Worm (Caenorhabditis elegans) whole organism, early embryonic: Measurements from ENCODE around the gene fbxc-36.

Experiments used
- B0310.2 ChIP-seq: sonication (generic microtip); optimal IDR thresholded peaks from 2 replicates; lab custom pipeline; 2016; ENCODE audit warnings: mild to moderate bottlenecking, missing genetic modification characterization, missing compliant biosample characterization
- F13C5.2 ChIP-seq: sonication (generic microtip); optimal IDR thresholded peaks from 2 replicates; lab custom pipeline; 2017; ENCODE audit warnings: mild to moderate bottlenecking, missing genetic modification characterization, inconsistent platforms, missing compliant biosample characterization
- aly-1 ChIP-seq: sonication (generic microtip); optimal IDR thresholded peaks from 2 replicates; lab custom pipeline; 2016; ENCODE audit warnings: missing genetic modification characterization, missing compliant biosample characterization
- ama-1 ChIP-seq: fragments of 150-350 bp; optimal IDR thresholded peaks from 2 replicates; lab custom pipeline; 2014
- ceh-13 ChIP-seq: fragments of 200-800 bp; sonication (Bioruptor generic); optimal IDR thresholded peaks from 2 replicates; lab custom pipeline; 2018; ENCODE audit warnings: mild to moderate bottlenecking, missing genetic modification characterization, missing compliant biosample characterization
- ets-7 ChIP-seq: sonication (generic microtip); optimal IDR thresholded peaks from 2 replicates; lab custom pipeline; 2016; ENCODE audit warnings: missing genotype, missing genetic modification characterization, missing compliant biosample characterization
- flt-1 ChIP-seq: fragments of 200-800 bp; sonication (Bioruptor generic); IDR thresholded peaks from 2 replicates; pipeline ENCODE4 v1.3.6; 2022; ENCODE audit warnings: missing genetic modification characterization, missing compliant biosample characterization
- scrt-1 ChIP-seq: fragments of 200-800 bp; sonication (Bioruptor generic); IDR thresholded peaks from 2 replicates; pipeline ENCODE4 v1.3.6; 2022; ENCODE audit warnings: missing genetic modification characterization, missing compliant biosample characterization
- sea-1 ChIP-seq: fragments of 200-800 bp; sonication (Bioruptor generic); conservative IDR thresholded peaks from 2 replicates; pipeline ENCODE4 v1.3.6; 2022; ENCODE audit warnings: missing genetic modification characterization, missing compliant biosample characterization
- tra-4 ChIP-seq: sonication (generic microtip); optimal IDR thresholded peaks from 2 replicates; lab custom pipeline; 2017; ENCODE audit warnings: missing genetic modification characterization, missing compliant biosample characterization

ce11 chrII:979135-979534, 38.4 kb downstream of the fbxc-36 start, which contains the start of the genes fbxc-17 and fbxc-15:
- no peak for TF ChIP-seq aly-1 (tag; lab: Kevin White, UChicago)
- TF ChIP-seq scrt-1 (GFP tag; lab: Robert Waterston, UW), result no peak
- TF ChIP-seq ama-1, result no peak
- TF ChIP-seq F13C5.2, result no peak
- no peak for TF ChIP-seq tra-4
- TF ChIP-seq ceh-13 (GFP tag; lab: Kevin White, UChicago), result no peak
- no peak for TF ChIP-seq sea-1 (GFP tag; lab: Robert Waterston, UW)
- TF ChIP-seq B0310.2 (tag; lab: Kevin White, UChicago), result no peak
- no peak for TF ChIP-seq flt-1 (GFP tag; lab: Robert Waterston, UW)
- no peak for TF ChIP-seq ets-7 (tag; lab: Kevin White, UChicago)
